Worm (Caenorhabditis elegans) whole organism, L2 larva: ENCODE data around the gene F10D2.10.

ENCODE experiments used
- C34F6.9 ChIP-seq: fragments of 150-350 bp; optimal IDR thresholded peaks from 2 replicates; lab custom pipeline; 2014; ENCODE audit warnings: missing biosample characterization, missing genetic modification characterization
- F13H6.1 ChIP-seq: sonication (generic microtip); optimal IDR thresholded peaks from 2 replicates; lab custom pipeline; 2016; ENCODE audit warnings: missing genetic modification characterization, missing compliant biosample characterization
- R02D3.7 ChIP-seq: fragments of 150-350 bp; optimal IDR thresholded peaks from 2 replicates; lab custom pipeline; 2014; ENCODE audit warnings: missing biosample characterization, missing genetic modification characterization
- Y55F3AM.14 ChIP-seq: fragments of 200-800 bp; sonication (Bioruptor generic); optimal IDR thresholded peaks from 2 replicates; lab custom pipeline; 2018; ENCODE audit warnings: mild to moderate bottlenecking, missing genetic modification characterization, missing compliant biosample characterization
- ZK546.5 ChIP-seq: sonication (generic microtip); optimal IDR thresholded peaks from 2 replicates; lab custom pipeline; 2017; ENCODE audit warnings: missing biosample characterization, missing genetic modification characterization
- alr-1 ChIP-seq: fragments of 150-350 bp; optimal IDR thresholded peaks from 2 replicates; lab custom pipeline; 2014; ENCODE audit warnings: missing biosample characterization, missing genetic modification characterization
- aly-2 ChIP-seq: fragments of 150-350 bp; optimal IDR thresholded peaks from 2 replicates; lab custom pipeline; 2014; ENCODE audit warnings: missing biosample characterization, missing genetic modification characterization
- blmp-1 ChIP-seq: sonication (generic microtip); optimal IDR thresholded peaks from 2 replicates; lab custom pipeline; 2017; ENCODE audit warnings: missing genetic modification characterization, mild to moderate bottlenecking, missing compliant biosample characterization, antibody characterized with exemption, moderate library complexity; ENCODE audit not compliant: insufficient read depth
- ceh-16 ChIP-seq: fragments of 150-350 bp; optimal IDR thresholded peaks from 2 replicates; lab custom pipeline; 2014; ENCODE audit warnings: missing biosample characterization, missing genetic modification characterization
- ceh-82 ChIP-seq: fragments of 150-350 bp; optimal IDR thresholded peaks from 2 replicates; lab custom pipeline; 2014; ENCODE audit warnings: missing biosample characterization, missing genetic modification characterization
- egl-27 ChIP-seq: sonication (generic microtip); optimal IDR thresholded peaks from 3 replicates; lab custom pipeline; 2017; ENCODE audit warnings: missing biosample characterization, missing genetic modification reagents, missing genetic modification characterization
- elt-1 ChIP-seq: fragments of 150-350 bp; optimal IDR thresholded peaks from 2 replicates; lab custom pipeline; 2014; ENCODE audit warnings: missing biosample characterization, missing genetic modification characterization
- elt-3 ChIP-seq: sonication (generic microtip); optimal IDR thresholded peaks from 2 replicates; lab custom pipeline; 2017; ENCODE audit warnings: missing biosample characterization, missing genetic modification characterization
- fos-1 ChIP-seq: fragments of 150-350 bp; optimal IDR thresholded peaks from 2 replicates; lab custom pipeline; 2014; ENCODE audit warnings: missing biosample characterization, missing genetic modification characterization
- gmeb-1 ChIP-seq: fragments of 150-350 bp; optimal IDR thresholded peaks from 2 replicates; lab custom pipeline; 2014; ENCODE audit warnings: missing biosample characterization, missing genetic modification characterization
- lin-11 ChIP-seq: fragments of 150-350 bp; sonication (generic microtip); optimal IDR thresholded peaks from 2 replicates; lab custom pipeline; 2014; ENCODE audit warnings: missing biosample characterization, missing genetic modification characterization, inconsistent platforms, mixed read lengths
- lin-13 ChIP-seq: fragments of 150-350 bp; optimal IDR thresholded peaks from 2 replicates; lab custom pipeline; 2014; ENCODE audit warnings: missing biosample characterization, missing genetic modification reagents, missing genetic modification characterization
- lin-39 ChIP-seq: fragments of 150-350 bp; optimal IDR thresholded peaks from 2 replicates; lab custom pipeline; 2014; ENCODE audit warnings: missing biosample characterization, missing genetic modification reagents, missing genetic modification characterization
- mbf-1 ChIP-seq: sonication (generic microtip); optimal IDR thresholded peaks from 2 replicates; lab custom pipeline; 2017; ENCODE audit warnings: missing biosample characterization, missing genetic modification characterization
- mdl-1 ChIP-seq, 2 experiments: fragments of 150-350 bp in 1 of 2; sonication (generic microtip) in 1 of 2; optimal IDR thresholded peaks; 2 replicates each; lab custom pipeline; 2017; ENCODE audit warnings: missing biosample characterization in 2 of 2, missing genetic modification characterization in 2 of 2
- nhr-11 ChIP-seq: fragments of 150-350 bp; optimal IDR thresholded peaks from 2 replicates; lab custom pipeline; 2014; ENCODE audit warnings: missing biosample characterization, missing genetic modification characterization
- nhr-12 ChIP-seq: fragments of 150-350 bp; optimal IDR thresholded peaks from 2 replicates; lab custom pipeline; 2014; ENCODE audit warnings: missing biosample characterization, missing genetic modification characterization
- nhr-129 ChIP-seq: fragments of 150-350 bp; optimal IDR thresholded peaks from 2 replicates; lab custom pipeline; 2014; ENCODE audit warnings: missing biosample characterization, missing genetic modification characterization
- nhr-21 ChIP-seq: fragments of 150-350 bp; optimal IDR thresholded peaks from 2 replicates; lab custom pipeline; 2014; ENCODE audit warnings: missing biosample characterization, missing genetic modification characterization
- nhr-23 ChIP-seq: fragments of 150-350 bp; optimal IDR thresholded peaks from 2 replicates; lab custom pipeline; 2014; ENCODE audit warnings: missing biosample characterization, missing genetic modification reagents, missing genetic modification characterization
- nhr-237 ChIP-seq: fragments of 150-350 bp; optimal IDR thresholded peaks from 2 replicates; lab custom pipeline; 2014; ENCODE audit warnings: missing biosample characterization, missing genetic modification characterization
- nhr-25 ChIP-seq: fragments of 150-350 bp; sonication (generic microtip); optimal IDR thresholded peaks from 3 replicates; lab custom pipeline; 2014; ENCODE audit warnings: missing biosample characterization, missing genetic modification characterization
- nhr-6 ChIP-seq: fragments of 150-350 bp; optimal IDR thresholded peaks from 2 replicates; lab custom pipeline; 2014; ENCODE audit warnings: missing biosample characterization, missing genetic modification characterization
- nhr-77 ChIP-seq: fragments of 150-350 bp; optimal IDR thresholded peaks from 2 replicates; lab custom pipeline; 2014; ENCODE audit warnings: missing biosample characterization, missing genetic modification characterization
- peb-1 ChIP-seq: fragments of 150-350 bp; optimal IDR thresholded peaks from 2 replicates; lab custom pipeline; 2014; ENCODE audit warnings: missing biosample characterization, missing genetic modification characterization
- skn-1 ChIP-seq: sonication (generic microtip); optimal IDR thresholded peaks from 2 replicates; lab custom pipeline; 2017; ENCODE audit warnings: missing biosample characterization, missing genetic modification characterization
- sma-9 ChIP-seq, 2 experiments: fragments of 150-350 bp in 1 of 2; sonication (generic microtip) in 1 of 2; optimal IDR thresholded peaks; 2 replicates each; lab custom pipeline; 2014 to 2016; ENCODE audit warnings: missing genetic modification characterization in 2 of 2, mild to moderate bottlenecking in 1 of 2, missing biosample characterization in 1 of 2, missing compliant biosample characterization in 1 of 2, missing genetic modification reagents in 1 of 2, moderate library complexity in 1 of 2
- snpc-4 ChIP-seq: fragments of 150-350 bp; optimal IDR thresholded peaks from 2 replicates; lab custom pipeline; 2014; ENCODE audit warnings: missing biosample characterization, missing genetic modification characterization
- unc-39 ChIP-seq: fragments of 150-350 bp; optimal IDR thresholded peaks from 2 replicates; lab custom pipeline; 2014; ENCODE audit warnings: missing biosample characterization, missing genetic modification characterization
- ztf-11 ChIP-seq: sonication (generic microtip); optimal IDR thresholded peaks from 2 replicates; lab custom pipeline; 2017; ENCODE audit warnings: missing biosample characterization, missing genetic modification characterization
- ztf-4 ChIP-seq: fragments of 150-350 bp; optimal IDR thresholded peaks from 2 replicates; lab custom pipeline; 2014; ENCODE audit warnings: missing biosample characterization, missing genetic modification characterization

Gene F10D2.10

ce11 chrV:7140368-7140767 is 15.6 kb downstream of the F10D2.10 start:
- TF ChIP-seq mbf-1 = no peak
- TF ChIP-seq ztf-11 (tag; lab: Kevin White, UChicago) = no peak
- no peak for TF ChIP-seq alr-1
- TF ChIP-seq lin-11 (tag; lab: Kevin White, UChicago) = no peak
- no peak for TF ChIP-seq elt-3 (tag; lab: Kevin White, UChicago)
- TF ChIP-seq sma-9 (GFP tag; optimal IDR thresholded peaks at IDR 0.05; lab: Kevin White, UChicago) = peak; percentile 24
- TF ChIP-seq sma-9 (tag; optimal IDR thresholded peaks at IDR 0.05; lab: Kevin White, UChicago) = no peak

DNA sequence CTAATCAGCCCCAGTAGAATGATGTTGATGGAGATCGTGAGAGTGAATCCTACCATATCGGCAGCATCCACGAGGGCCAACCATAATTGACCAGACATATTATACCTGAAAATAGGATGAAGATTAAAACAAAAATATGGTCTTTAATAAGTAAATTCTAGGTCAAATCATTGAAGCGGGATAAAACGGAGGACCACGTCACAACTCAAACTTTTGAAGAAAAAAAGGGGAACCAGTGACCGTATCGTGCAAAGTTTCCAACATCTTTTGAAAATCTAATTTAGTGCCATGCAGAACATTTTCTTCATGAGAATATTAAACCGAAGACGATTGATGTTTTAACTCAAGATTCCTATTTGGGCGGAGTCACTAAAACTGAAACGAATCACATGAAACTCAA is 17.7 kb downstream of the F10D2.10 start, which contains the start of gene str-112:
TSS of gene str-112 (minus strand) at position 101 of the 400 bp plus-strand sequence.
- TF ChIP-seq R02D3.7 (tag; lab: Kevin White, UChicago) (no peak), ztf-4 (tag; lab: Kevin White, UChicago) (no peak), lin-39 (tag; lab: Kevin White, UChicago) (no peak), ZK546.5 (tag; lab: Kevin White, UChicago) (no peak), elt-1 (tag; lab: Kevin White, UChicago) (no peak), peb-1 (tag; lab: Kevin White, UChicago) (no peak), nhr-11 (tag; lab: Kevin White, UChicago) (no peak), nhr-6 (no peak)

DNA sequence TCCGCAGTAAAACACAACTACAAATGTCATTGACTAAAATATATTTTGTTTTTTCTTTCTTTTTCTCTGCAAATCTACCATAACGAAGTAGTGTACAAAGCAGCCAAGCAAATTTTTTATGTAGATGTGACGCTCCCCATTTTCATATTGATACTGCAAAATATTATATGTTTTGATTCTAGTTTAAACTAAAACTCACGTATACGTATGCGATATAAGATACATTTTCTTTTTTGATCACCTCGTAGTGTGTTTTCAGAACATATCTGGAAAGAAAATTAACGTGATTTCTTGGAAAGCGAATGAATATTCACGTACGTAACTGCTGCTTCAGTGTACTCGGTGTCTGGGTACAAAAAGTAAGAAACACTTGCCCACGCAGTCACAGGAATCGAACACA is 19.1 kb downstream of the F10D2.10 start:
- TF ChIP-seq nhr-129 (tag; lab: Kevin White, UChicago) = no peak
- TF ChIP-seq C34F6.9 (tag; lab: Kevin White, UChicago) = no peak
- no peak for TF ChIP-seq ceh-82
- no peak for TF ChIP-seq fos-1
- TF ChIP-seq skn-1 = no peak
- TF ChIP-seq sma-9 (GFP tag; optimal IDR thresholded peaks at IDR 0.05; lab: Kevin White, UChicago) = no peak
- no peak for TF ChIP-seq sma-9 (tag; optimal IDR thresholded peaks at IDR 0.05; lab: Kevin White, UChicago)
- TF ChIP-seq peb-1 (tag; lab: Kevin White, UChicago) = no peak
- no peak for TF ChIP-seq nhr-25 (tag; lab: Kevin White, UChicago)
- TF ChIP-seq lin-13 (GFP tag; lab: Kevin White, UChicago) = no peak
- no peak for TF ChIP-seq nhr-23 (tag; lab: Kevin White, UChicago)
- TF ChIP-seq unc-39 = no peak
- no peak for TF ChIP-seq snpc-4 (tag; lab: Kevin White, UChicago)
- TF ChIP-seq blmp-1 (tag; lab: Kevin White, UChicago) = no peak
- TF ChIP-seq lin-39 (tag; lab: Kevin White, UChicago) = no peak
- no peak for TF ChIP-seq nhr-21
- no peak for TF ChIP-seq ceh-16 (tag; lab: Kevin White, UChicago)
- no peak for TF ChIP-seq egl-27
- TF ChIP-seq, all 48 proteins: peak for 0

DNA sequence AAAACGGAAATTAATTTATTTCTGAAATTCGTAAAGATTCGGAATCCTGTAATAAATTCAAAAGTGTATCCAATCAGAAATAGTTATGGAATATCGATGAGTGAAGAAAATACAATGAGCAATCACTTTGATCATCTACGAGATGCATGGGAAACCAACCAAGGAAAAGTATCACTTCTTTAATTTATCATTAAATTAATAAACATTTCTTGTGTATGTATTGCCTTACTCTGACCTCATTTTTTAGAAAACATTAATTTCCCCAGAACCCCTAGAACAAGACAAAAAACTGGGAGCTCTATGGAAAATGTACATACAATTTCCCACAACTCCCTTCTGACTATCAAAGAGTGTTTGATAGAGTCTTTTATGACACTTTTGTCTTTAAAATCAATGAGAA is 22.0 kb downstream of the F10D2.10 start, which contains the start of gene F10D2.16:
TSS of gene F10D2.16 (plus strand) at position 301 of the 400 bp plus-strand sequence.
- TF ChIP-seq F13H6.1 (tag; lab: Kevin White, UChicago) (no peak), ceh-16 (tag; lab: Kevin White, UChicago) (no peak), nhr-6 (no peak), R02D3.7 (tag; lab: Kevin White, UChicago) (no peak), nhr-12 (tag; lab: Kevin White, UChicago) (no peak), elt-1 (tag; lab: Kevin White, UChicago) (no peak), alr-1 (no peak), nhr-23 (tag; lab: Kevin White, UChicago) (no peak), Y55F3AM.14 (no peak), ztf-11 (tag; lab: Kevin White, UChicago) (no peak), mbf-1 (no peak), nhr-21 (no peak), nhr-25 (tag; lab: Kevin White, UChicago) (no peak), lin-39 (tag; lab: Kevin White, UChicago) (no peak), ZK546.5 (tag; lab: Kevin White, UChicago) (no peak), mdl-1 (tag; optimal IDR thresholded peaks at IDR 0.05; lab: Kevin White, UChicago) (no peak), ztf-4 (tag; lab: Kevin White, UChicago) (no peak), gmeb-1 (tag; lab: Kevin White, UChicago) (no peak), aly-2 (tag; lab: Kevin White, UChicago) (no peak), elt-3 (tag; lab: Kevin White, UChicago) (no peak)

ce11 chrV:7132248-7132647 is 23.7 kb downstream of the F10D2.10 start, which contains the start of gene sre-10:
Gene sre-10, plus strand, starts transcription at chrV:7132548.
- TF ChIP-seq fos-1 (no peak), nhr-237 (tag; lab: Kevin White, UChicago) (no peak), nhr-21 (no peak), gmeb-1 (tag; lab: Kevin White, UChicago) (no peak), unc-39 (no peak), lin-11 (tag; lab: Kevin White, UChicago) (no peak), nhr-77 (no peak), egl-27 (no peak)
